Worm (Caenorhabditis elegans) whole organism, young adult: ENCODE measurements around the gene unc-79.
A peak's percentile ranks its signal among the peaks of the same experiment; 100 is the strongest.

ENCODE experiments used
- B0019.2 ChIP-seq: fragments of 200-800 bp; sonication (Bioruptor generic); conservative IDR thresholded peaks from 2 replicates; pipeline ENCODE4 v1.3.6; 2022; ENCODE audit warnings: missing genetic modification reagents, missing genetic modification characterization, missing compliant biosample characterization
- B0336.3 ChIP-seq: fragments of 200-800 bp; sonication (Bioruptor generic); IDR thresholded peaks from 2 replicates; pipeline ENCODE4 v1.3.6; 2022; ENCODE audit warnings: missing genetic modification characterization, missing compliant biosample characterization
- F33H1.4 ChIP-seq: fragments of 200-800 bp; sonication (Bioruptor generic); IDR thresholded peaks from 2 replicates; pipeline ENCODE4 v1.3.6; 2022; ENCODE audit warnings: missing genetic modification reagents, missing genetic modification characterization, missing compliant biosample characterization
- F49E8.2 ChIP-seq: sonication (generic microtip); optimal IDR thresholded peaks from 3 replicates; lab custom pipeline; 2017; ENCODE audit warnings: missing genetic modification characterization, mild to moderate bottlenecking, missing compliant biosample characterization, antibody characterized with exemption, moderate library complexity; ENCODE audit not compliant: insufficient read depth
- F52B5.7 ChIP-seq: sonication (generic microtip); optimal IDR thresholded peaks from 2 replicates; lab custom pipeline; 2016; ENCODE audit warnings: mild to moderate bottlenecking, missing genetic modification characterization, missing compliant biosample characterization
- T26A5.8 ChIP-seq: sonication (generic microtip); optimal IDR thresholded peaks from 2 replicates; lab custom pipeline; 2016; ENCODE audit warnings: missing genetic modification characterization, missing compliant biosample characterization
- Y53F4B.3 ChIP-seq: fragments of 200-800 bp; sonication (Bioruptor generic); IDR thresholded peaks from 2 replicates; pipeline ENCODE4 v1.3.6; 2022; ENCODE audit warnings: missing genetic modification reagents, missing genetic modification characterization, missing compliant biosample characterization
- bed-2 ChIP-seq: fragments of 200-800 bp; sonication (Bioruptor generic); IDR thresholded peaks from 2 replicates; pipeline ENCODE4 v1.3.6; 2022; ENCODE audit warnings: missing genetic modification reagents, missing genetic modification characterization, missing compliant biosample characterization
- ceh-40 ChIP-seq: fragments of 200-800 bp; sonication (Bioruptor generic); IDR thresholded peaks from 2 replicates; pipeline ENCODE4 v1.3.6; 2022; ENCODE audit warnings: missing genetic modification characterization, missing compliant biosample characterization
- dox-1 ChIP-seq: fragments of 200-800 bp; sonication (Bioruptor generic); IDR thresholded peaks from 2 replicates; pipeline ENCODE4 v1.3.6; 2022; ENCODE audit warnings: missing genetic modification reagents, missing genetic modification characterization, missing compliant biosample characterization
- dpff-1 ChIP-seq: sonication (generic microtip); optimal IDR thresholded peaks from 2 replicates; lab custom pipeline; 2017; ENCODE audit warnings: mild to moderate bottlenecking, missing genetic modification characterization, missing compliant biosample characterization
- egrh-3 ChIP-seq: fragments of 200-800 bp; sonication (Bioruptor generic); IDR thresholded peaks from 2 replicates; pipeline ENCODE4 v1.3.6; 2022; ENCODE audit warnings: missing genetic modification reagents, missing genetic modification characterization, missing compliant biosample characterization
- hlh-26 ChIP-seq: fragments of 200-800 bp; sonication (Bioruptor generic); conservative IDR thresholded peaks from 2 replicates; pipeline ENCODE4 v1.3.6; 2022; ENCODE audit warnings: missing genetic modification reagents, missing genetic modification characterization, missing compliant biosample characterization
- hmg-1.2 ChIP-seq: fragments of 200-800 bp; sonication (Bioruptor generic); IDR thresholded peaks from 2 replicates; pipeline ENCODE4 v1.3.6; 2022; ENCODE audit warnings: missing genetic modification reagents, missing genetic modification characterization, missing compliant biosample characterization
- hmg-20 ChIP-seq: fragments of 200-800 bp; sonication (Bioruptor generic); IDR thresholded peaks from 2 replicates; pipeline ENCODE4 v1.3.6; 2022; ENCODE audit warnings: missing genetic modification reagents, missing genetic modification characterization, missing compliant biosample characterization
- hrde-1 ChIP-seq: sonication (generic microtip); optimal IDR thresholded peaks from 2 replicates; lab custom pipeline; 2016; ENCODE audit warnings: missing genetic modification characterization, mild to moderate bottlenecking, missing compliant biosample characterization, moderate library complexity, missing genotype, missing genetic modification reagents, borderline replicate concordance
- lag-1 ChIP-seq: fragments of 200-800 bp; sonication (Bioruptor generic); IDR thresholded peaks from 2 replicates; pipeline ENCODE4 v1.3.6; 2022; ENCODE audit warnings: missing genetic modification reagents, missing genetic modification characterization, missing compliant biosample characterization
- let-526 ChIP-seq: fragments of 200-800 bp; sonication (Bioruptor generic); IDR thresholded peaks from 2 replicates; pipeline ENCODE4 v1.3.6; 2022; ENCODE audit warnings: missing genetic modification reagents, missing genetic modification characterization, missing compliant biosample characterization
- madf-3 ChIP-seq: fragments of 200-800 bp; sonication (Bioruptor generic); IDR thresholded peaks from 2 replicates; pipeline ENCODE4 v1.3.6; 2022; ENCODE audit warnings: missing genetic modification reagents, missing genetic modification characterization, missing compliant biosample characterization
- madf-6 ChIP-seq: fragments of 200-800 bp; sonication (Bioruptor generic); IDR thresholded peaks from 2 replicates; pipeline ENCODE4 v1.3.6; 2022; ENCODE audit warnings: missing genetic modification reagents, missing genetic modification characterization, missing compliant biosample characterization
- mcd-1 ChIP-seq: fragments of 200-800 bp; sonication (Bioruptor generic); IDR thresholded peaks from 2 replicates; pipeline ENCODE4 v1.3.6; 2022; ENCODE audit warnings: missing genetic modification reagents, missing genetic modification characterization, missing compliant biosample characterization
- nfya-2 ChIP-seq: fragments of 200-800 bp; sonication (Bioruptor generic); IDR thresholded peaks from 2 replicates; pipeline ENCODE4 v1.3.6; 2022; ENCODE audit warnings: missing genetic modification reagents, missing genetic modification characterization, missing compliant biosample characterization
- nfyb-1 ChIP-seq: fragments of 200-800 bp; sonication (Bioruptor generic); IDR thresholded peaks from 2 replicates; pipeline ENCODE4 v1.3.6; 2022; ENCODE audit warnings: missing genetic modification reagents, missing genetic modification characterization, missing compliant biosample characterization
- nhr-27 ChIP-seq: fragments of 200-800 bp; sonication (Bioruptor generic); optimal IDR thresholded peaks from 2 replicates; lab custom pipeline; 2018; ENCODE audit warnings: mild to moderate bottlenecking, missing genetic modification characterization, moderate library complexity, missing compliant biosample characterization
- rec-8 ChIP-seq, 2 experiments: sonication (generic microtip); optimal IDR thresholded peaks; 2 replicates each; lab custom pipeline; 2016; ENCODE audit warnings: mild to moderate bottlenecking in 2 of 2, missing genetic modification characterization in 2 of 2, missing genetic modification reagents in 2 of 2, missing genotype in 2 of 2, missing biosample characterization in 1 of 2, missing compliant biosample characterization in 1 of 2, moderate library complexity in 1 of 2
- sdz-38 ChIP-seq: sonication (generic microtip); optimal IDR thresholded peaks from 2 replicates; lab custom pipeline; 2016; ENCODE audit warnings: missing genotype, missing genetic modification characterization, missing compliant biosample characterization
- sea-2 ChIP-seq: fragments of 200-800 bp; sonication (Bioruptor generic); IDR thresholded peaks from 2 replicates; pipeline ENCODE4 v1.3.6; 2022; ENCODE audit warnings: missing genetic modification characterization, missing compliant biosample characterization
- ztf-22 ChIP-seq: fragments of 200-800 bp; sonication (Bioruptor generic); optimal IDR thresholded peaks from 2 replicates; lab custom pipeline; 2018; ENCODE audit warnings: mild to moderate bottlenecking, missing genetic modification characterization, moderate library complexity, missing compliant biosample characterization
- ztf-3 ChIP-seq: fragments of 200-800 bp; sonication (Bioruptor generic); optimal IDR thresholded peaks from 2 replicates; lab custom pipeline; 2018; ENCODE audit warnings: mild to moderate bottlenecking, missing genetic modification characterization, missing compliant biosample characterization

Gene unc-79

DNA sequence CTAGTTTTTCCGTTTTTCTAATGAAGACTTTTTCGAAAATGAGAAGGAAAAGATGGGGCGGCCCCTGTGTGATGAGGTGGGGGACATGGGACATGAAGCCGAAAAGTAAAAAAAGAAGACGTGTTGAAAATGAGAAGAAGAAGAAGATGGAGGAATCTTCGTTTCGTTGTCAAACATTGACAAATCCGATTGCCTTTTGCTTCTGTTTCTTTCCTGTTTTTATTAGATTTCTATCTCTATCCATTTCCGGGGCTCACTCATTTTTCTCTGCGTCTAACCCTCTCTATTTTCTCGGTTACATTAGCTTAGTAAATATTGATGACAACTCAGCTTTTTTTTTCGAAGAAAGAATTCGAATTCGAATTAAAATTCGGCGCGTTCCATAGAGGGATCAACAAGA lies 53.3 kb downstream of the unc-79 start:
- TF ChIP-seq F33H1.4 (no peak), nhr-27 (no peak), dox-1 (GFP tag; lab: Robert Waterston, UW) (no peak), hmg-20 (no peak), hlh-26 (no peak), nfya-2 (GFP tag; lab: Robert Waterston, UW) (no peak), egrh-3 (GFP tag; lab: Robert Waterston, UW) (no peak), F52B5.7 (tag; lab: Kevin White, UChicago) (no peak), mcd-1 (GFP tag; lab: Robert Waterston, UW) (no peak), T26A5.8 (tag; lab: Kevin White, UChicago) (no peak)

DNA sequence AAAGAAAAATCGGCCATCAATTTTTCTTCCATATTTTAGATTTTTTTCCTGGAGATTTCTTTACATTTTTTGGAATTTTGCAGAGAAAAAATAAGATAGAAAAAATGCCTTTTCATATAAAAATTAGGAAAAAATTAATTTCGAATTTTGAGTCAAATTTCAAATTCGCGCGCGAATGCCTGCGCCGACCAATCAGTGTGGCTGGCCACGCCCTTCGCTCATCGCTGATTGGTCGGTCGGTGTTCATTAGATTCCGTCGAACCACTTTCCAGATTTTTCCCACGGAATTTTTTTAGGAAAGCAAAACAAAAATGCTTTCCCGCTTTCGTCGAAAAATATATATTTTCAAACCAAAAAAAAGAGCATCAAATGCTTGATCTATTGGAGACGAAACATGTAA lies 54.0 kb downstream of the unc-79 start:
- TF ChIP-seq nfyb-1 (GFP tag; lab: Robert Waterston, UW): peak; percentile 55; the same call in 1 of the 2 replicates
- TF ChIP-seq sdz-38: no peak

DNA sequence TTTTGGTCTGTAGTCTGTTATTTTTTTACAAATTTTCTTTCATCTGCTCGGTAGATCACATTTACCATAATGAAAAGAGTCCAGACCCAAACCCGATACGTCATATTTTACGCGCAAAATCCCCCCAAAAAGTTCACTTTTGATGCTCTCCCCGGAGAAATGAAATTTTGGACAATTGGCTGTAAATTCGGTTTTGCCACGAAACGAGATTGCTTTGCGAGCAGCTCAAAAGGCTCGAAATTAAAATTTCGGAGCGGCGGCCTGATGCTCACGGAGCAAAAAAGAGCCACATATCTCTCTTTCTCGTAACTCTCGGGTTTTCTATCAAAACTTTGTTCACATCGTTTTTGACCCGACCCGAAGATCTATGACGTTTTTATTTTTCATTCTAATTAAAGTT lies 56.8 kb downstream of the unc-79 start:
- no peak for TF ChIP-seq Y53F4B.3
- no peak for TF ChIP-seq rec-8 (tag; optimal IDR thresholded peaks at IDR 0.05; lab: Kevin White, UChicago)
- no peak for TF ChIP-seq ceh-40 (GFP tag; lab: Robert Waterston, UW)
- TF ChIP-seq ztf-3 (GFP tag; lab: Kevin White, UChicago): no peak
- TF ChIP-seq B0019.2 (GFP tag; lab: Robert Waterston, UW): no peak
- TF ChIP-seq madf-6 (GFP tag; lab: Robert Waterston, UW): no peak
- no peak for TF ChIP-seq sea-2 (GFP tag; lab: Robert Waterston, UW)
- TF ChIP-seq let-526 (GFP tag; lab: Robert Waterston, UW): no peak
- no peak for TF ChIP-seq sdz-38
- TF ChIP-seq madf-3 (GFP tag; lab: Robert Waterston, UW): no peak
- TF ChIP-seq hrde-1 (tag; lab: Kevin White, UChicago): no peak
- TF ChIP-seq ztf-22: no peak
- TF ChIP-seq dpff-1 (tag; lab: Kevin White, UChicago): no peak

DNA sequence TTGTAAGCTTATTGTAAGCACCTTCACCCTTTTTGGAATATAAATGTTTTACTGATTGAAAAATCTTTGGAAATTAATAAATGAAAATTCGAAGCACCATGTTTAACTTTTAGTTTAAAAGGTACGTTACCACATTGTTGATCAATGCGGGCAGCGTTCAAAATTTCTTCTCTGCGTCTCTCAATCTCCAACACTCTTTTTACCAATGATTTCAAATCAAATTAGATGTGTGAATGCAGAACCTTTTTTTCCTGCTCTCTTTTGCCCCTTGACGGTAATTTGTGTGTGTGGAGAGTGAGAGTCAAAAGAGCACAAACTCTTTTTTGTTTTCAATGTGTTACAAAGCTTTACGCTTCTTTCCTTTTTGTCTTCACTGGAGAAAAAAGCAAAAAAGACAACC lies 57.5 kb downstream of the unc-79 start:
- TF ChIP-seq F49E8.2 (tag; lab: Kevin White, UChicago) (no peak), hmg-1.2 (GFP tag; lab: Robert Waterston, UW) (peak; percentile 51)

DNA sequence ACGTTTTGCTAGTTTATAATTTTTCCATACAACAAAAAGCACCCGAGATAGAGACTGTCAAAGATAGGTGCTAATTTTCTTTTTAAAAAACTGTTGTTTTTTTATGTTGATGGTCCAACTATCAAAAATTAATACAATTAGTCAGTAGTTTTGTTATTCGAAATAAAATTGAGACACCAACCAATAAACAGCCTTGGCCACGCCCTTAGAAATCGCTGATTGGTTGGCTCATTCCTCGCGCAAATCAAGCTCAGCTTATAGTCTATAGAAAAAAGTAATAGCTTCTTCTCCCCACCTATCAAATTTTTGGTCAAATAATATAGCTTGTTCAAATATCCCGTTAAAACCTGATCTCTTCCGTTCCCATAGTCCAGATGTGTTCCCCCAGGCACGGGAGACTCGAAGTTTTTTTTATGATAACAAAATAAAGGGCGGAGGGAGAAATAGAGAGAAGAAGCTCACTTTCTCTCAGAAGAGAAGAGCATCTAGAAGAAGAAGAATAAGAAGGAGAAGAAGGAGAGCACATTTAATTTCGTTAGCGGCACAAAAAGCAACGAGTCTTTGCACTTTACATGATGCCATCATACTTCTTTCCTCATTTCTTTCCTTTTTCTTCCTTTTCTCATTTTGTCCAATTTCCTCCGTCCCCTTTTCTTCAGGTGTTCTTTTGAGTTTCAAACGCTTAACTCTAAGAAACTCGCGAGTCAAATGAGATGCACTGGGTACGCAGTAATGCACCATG lies 65.6 kb downstream of the unc-79 start:
- TF ChIP-seq B0336.3: no peak
- no peak for TF ChIP-seq lag-1
- TF ChIP-seq nfyb-1 (GFP tag; lab: Robert Waterston, UW): peak; percentile 59
- no peak for TF ChIP-seq bed-2 (GFP tag; lab: Robert Waterston, UW)
